Worm (Caenorhabditis elegans): ENCODE measurements around the gene ZC443.2.

Gene ZC443.2

ce11 chrV:12815386-12815785 is 4.4 kb upstream of the ZC443.2 start:
- TF ChIP-seq pes-1 (GFP tag; IDR thresholded peaks at IDR 0.05) = no peak
- no peak for TF ChIP-seq flt-1 (GFP tag; IDR thresholded peaks at IDR 0.05)
- TF ChIP-seq hmg-4 (GFP tag; optimal IDR thresholded peaks at IDR 0.05) = no peak
- TF ChIP-seq ama-1 (optimal IDR thresholded peaks at IDR 0.05) = no peak
- TF ChIP-seq tbx-11 (GFP tag; IDR thresholded peaks at IDR 0.05) = no peak
- no peak for TF ChIP-seq F13C5.2 (tag; optimal IDR thresholded peaks at IDR 0.05)
- no peak for TF ChIP-seq ceh-36 (tag; optimal IDR thresholded peaks at IDR 0.05)
- TF ChIP-seq hnd-1 (tag; optimal IDR thresholded peaks at IDR 0.05) = no peak
- TF ChIP-seq ets-7 (tag; optimal IDR thresholded peaks at IDR 0.05) = no peak
- TF ChIP-seq aly-1 (tag; optimal IDR thresholded peaks at IDR 0.05) = no peak
- TF ChIP-seq tra-4 (tag; optimal IDR thresholded peaks at IDR 0.05) = no peak
- no peak for TF ChIP-seq ceh-13 (GFP tag; optimal IDR thresholded peaks at IDR 0.05)
- TF ChIP-seq tbx-37 (GFP tag; conservative IDR thresholded peaks at IDR 0.05) = no peak
- TF ChIP-seq sea-1 (GFP tag; conservative IDR thresholded peaks at IDR 0.05) = no peak

ce11 chrV:12814481-12814882 is 3.5 kb upstream of the ZC443.2 start:
- TF ChIP-seq hmg-4 (GFP tag; optimal IDR thresholded peaks at IDR 0.05) (peak; percentile 52), tbx-37 (GFP tag; conservative IDR thresholded peaks at IDR 0.05) (no peak), tbx-11 (GFP tag; IDR thresholded peaks at IDR 0.05) (no peak), F13C5.2 (tag; optimal IDR thresholded peaks at IDR 0.05) (peak; percentile 2), aly-1 (tag; optimal IDR thresholded peaks at IDR 0.05) (peak; percentile 10)

DNA sequence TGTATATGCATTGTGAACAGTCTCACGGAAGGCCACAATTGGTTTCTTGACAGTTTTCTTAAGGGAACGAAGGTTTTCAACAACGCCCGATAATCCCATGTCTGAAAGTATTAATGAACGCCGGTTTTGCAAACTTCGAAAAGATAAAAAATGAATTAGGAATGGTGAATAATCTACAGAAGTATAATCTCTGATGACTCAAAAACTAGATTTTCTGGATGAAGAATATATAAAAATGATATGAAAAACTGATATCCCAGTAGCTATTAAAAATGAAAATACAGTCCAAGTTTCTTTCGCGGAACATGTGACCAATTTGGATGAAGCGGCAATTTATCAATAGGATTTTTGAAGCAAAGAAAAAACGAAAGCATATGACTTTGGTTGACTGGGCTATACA is 3.0 kb upstream of the ZC443.2 start, which contains the start of gene ZC443.3:
TSS of gene ZC443.3 (minus strand) at position 101 of the 400 bp plus-strand sequence.
- no peak for TF ChIP-seq tbx-11 (GFP tag; IDR thresholded peaks at IDR 0.05)
- no peak for TF ChIP-seq ceh-13 (GFP tag; optimal IDR thresholded peaks at IDR 0.05)
- no peak for TF ChIP-seq ets-7 (tag; optimal IDR thresholded peaks at IDR 0.05)
- TF ChIP-seq flt-1 (GFP tag; IDR thresholded peaks at IDR 0.05) = no peak
- TF ChIP-seq aly-1 (tag; optimal IDR thresholded peaks at IDR 0.05) = no peak
- no peak for TF ChIP-seq ama-1 (optimal IDR thresholded peaks at IDR 0.05)
- TF ChIP-seq B0310.2 (tag; optimal IDR thresholded peaks at IDR 0.05) = no peak
- TF ChIP-seq scrt-1 (GFP tag; IDR thresholded peaks at IDR 0.05) = no peak
- no peak for TF ChIP-seq hmg-4 (GFP tag; optimal IDR thresholded peaks at IDR 0.05)
- TF ChIP-seq sea-1 (GFP tag; conservative IDR thresholded peaks at IDR 0.05) = no peak
- TF ChIP-seq F13C5.2 (tag; optimal IDR thresholded peaks at IDR 0.05) = no peak
- TF ChIP-seq tbx-37 (GFP tag; conservative IDR thresholded peaks at IDR 0.05) = no peak
- TF ChIP-seq ceh-36 (tag; optimal IDR thresholded peaks at IDR 0.05) = no peak

DNA sequence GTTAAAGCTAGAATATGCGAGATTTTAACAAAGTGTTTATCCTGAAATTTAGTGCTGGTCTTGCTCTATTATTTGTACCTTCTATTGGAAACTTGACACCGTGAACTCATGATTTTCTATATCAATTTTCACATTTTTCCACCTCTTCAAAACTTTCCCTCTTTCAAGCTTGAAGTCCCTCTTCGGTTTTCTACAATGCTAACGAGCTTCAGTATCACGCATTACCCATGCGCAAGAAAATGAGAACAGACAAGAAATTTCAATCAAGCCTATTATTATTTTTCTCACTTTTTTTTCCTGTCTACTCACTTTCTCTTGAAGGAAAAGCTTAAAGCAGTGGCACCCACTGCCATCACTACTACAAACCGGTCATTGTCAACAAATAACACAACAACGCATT is 818 bp upstream of the ZC443.2 start:
- TF ChIP-seq pes-1 (GFP tag; IDR thresholded peaks at IDR 0.05) = no peak
- no peak for TF ChIP-seq flt-1 (GFP tag; IDR thresholded peaks at IDR 0.05)
- no peak for TF ChIP-seq tbx-37 (GFP tag; conservative IDR thresholded peaks at IDR 0.05)
- TF ChIP-seq ets-7 (tag; optimal IDR thresholded peaks at IDR 0.05) = no peak
- TF ChIP-seq hmg-4 (GFP tag; optimal IDR thresholded peaks at IDR 0.05) = no peak
- no peak for TF ChIP-seq tra-4 (tag; optimal IDR thresholded peaks at IDR 0.05)
- no peak for TF ChIP-seq hnd-1 (tag; optimal IDR thresholded peaks at IDR 0.05)
- no peak for TF ChIP-seq ama-1 (optimal IDR thresholded peaks at IDR 0.05)
- TF ChIP-seq ceh-13 (GFP tag; optimal IDR thresholded peaks at IDR 0.05) = no peak
- no peak for TF ChIP-seq sea-1 (GFP tag; conservative IDR thresholded peaks at IDR 0.05)
- no peak for TF ChIP-seq hmbx-1 (tag; optimal IDR thresholded peaks at IDR 0.05)
- TF ChIP-seq tbx-11 (GFP tag; IDR thresholded peaks at IDR 0.05) = no peak
- TF ChIP-seq ceh-36 (tag; optimal IDR thresholded peaks at IDR 0.05) = no peak
- no peak for TF ChIP-seq B0310.2 (tag; optimal IDR thresholded peaks at IDR 0.05)

ce11 chrV:12809876-12810275 is 1.1 kb downstream of the ZC443.2 start, which contains the start of gene ZC443.1:
Gene ZC443.1, minus strand, starts transcription at chrV:12810080.
- TF ChIP-seq B0310.2 (tag; optimal IDR thresholded peaks at IDR 0.05) (no peak), ama-1 (optimal IDR thresholded peaks at IDR 0.05) (no peak), flt-1 (GFP tag; IDR thresholded peaks at IDR 0.05) (no peak), hmbx-1 (tag; optimal IDR thresholded peaks at IDR 0.05) (no peak), tbx-37 (GFP tag; conservative IDR thresholded peaks at IDR 0.05) (no peak), ceh-13 (GFP tag; optimal IDR thresholded peaks at IDR 0.05) (no peak)

- TF ChIP-seq sea-1 (GFP tag; conservative IDR thresholded peaks at IDR 0.05) = no peak
- no peak for TF ChIP-seq B0310.2 (tag; optimal IDR thresholded peaks at IDR 0.05)
- no peak for TF ChIP-seq hnd-1 (tag; optimal IDR thresholded peaks at IDR 0.05)
- TF ChIP-seq aly-1 (tag; optimal IDR thresholded peaks at IDR 0.05) = no peak
- TF ChIP-seq ets-7 (tag; optimal IDR thresholded peaks at IDR 0.05) = no peak
- no peak for TF ChIP-seq hmg-4 (GFP tag; optimal IDR thresholded peaks at IDR 0.05)
- TF ChIP-seq ceh-13 (GFP tag; optimal IDR thresholded peaks at IDR 0.05) = no peak
- TF ChIP-seq tbx-37 (GFP tag; conservative IDR thresholded peaks at IDR 0.05) = no peak
- TF ChIP-seq flt-1 (GFP tag; IDR thresholded peaks at IDR 0.05) = no peak
- TF ChIP-seq pes-1 (GFP tag; IDR thresholded peaks at IDR 0.05) = no peak
Measured at ce11 chrV:12806190-12806589, 4.8 kb downstream of the ZC443.2 start, which contains the start of gene ZC443.7. Gene ZC443.7, plus strand, starts transcription at chrV:12806490.

ce11 chrV:12803274-12803673 is 7.7 kb downstream of the ZC443.2 start, which contains the start of gene srbc-45:
Gene srbc-45, plus strand, starts transcription at chrV:12803574.
- TF ChIP-seq tra-4 (tag; optimal IDR thresholded peaks at IDR 0.05) (no peak), pes-1 (GFP tag; IDR thresholded peaks at IDR 0.05) (no peak), hmbx-1 (tag; optimal IDR thresholded peaks at IDR 0.05) (no peak), ets-7 (tag; optimal IDR thresholded peaks at IDR 0.05) (no peak), B0310.2 (tag; optimal IDR thresholded peaks at IDR 0.05) (no peak), F13C5.2 (tag; optimal IDR thresholded peaks at IDR 0.05) (no peak), scrt-1 (GFP tag; IDR thresholded peaks at IDR 0.05) (no peak), tbx-11 (GFP tag; IDR thresholded peaks at IDR 0.05) (no peak), flt-1 (GFP tag; IDR thresholded peaks at IDR 0.05) (no peak)

DNA sequence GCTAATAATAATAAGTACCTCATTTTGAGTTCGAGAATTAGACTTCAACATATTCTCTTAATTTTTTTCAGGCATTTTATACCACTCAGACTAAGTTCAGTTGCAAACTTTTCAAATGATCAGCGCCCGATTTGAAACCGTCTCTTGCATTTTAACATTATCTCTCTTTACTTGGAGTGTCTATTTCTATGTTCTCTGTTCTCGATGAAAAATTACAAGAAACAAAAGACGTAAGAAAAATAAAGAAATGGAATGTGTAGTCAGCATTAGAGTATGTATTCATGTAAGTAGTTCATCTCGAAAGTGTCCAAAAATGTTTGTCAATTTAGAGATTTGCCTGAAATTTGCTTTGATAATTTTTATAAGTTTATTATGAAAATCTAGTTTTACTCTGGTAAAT is 10.8 kb downstream of the ZC443.2 start, which contains the start of gene ugt-3:
TSS of gene ugt-3 (minus strand) at position 101 of the 400 bp plus-strand sequence.
- TF ChIP-seq ceh-13 (GFP tag; optimal IDR thresholded peaks at IDR 0.05) = no peak
- TF ChIP-seq sea-1 (GFP tag; conservative IDR thresholded peaks at IDR 0.05) = no peak
- TF ChIP-seq flt-1 (GFP tag; IDR thresholded peaks at IDR 0.05) = no peak
- no peak for TF ChIP-seq scrt-1 (GFP tag; IDR thresholded peaks at IDR 0.05)
- no peak for TF ChIP-seq ceh-36 (tag; optimal IDR thresholded peaks at IDR 0.05)
- no peak for TF ChIP-seq ets-7 (tag; optimal IDR thresholded peaks at IDR 0.05)
